Fruit fly (Drosophila melanogaster) whole organism, wandering third instar larva: Measurements from ENCODE around the gene CG32221.

Experiments used
- CrebA ChIP-seq: fragments of 200-800 bp; sonication (Bioruptor generic); optimal IDR thresholded peaks from 2 replicates; lab custom pipeline; 2016; ENCODE audit warnings: missing biosample characterization, mild to moderate bottlenecking, missing genetic modification characterization, borderline replicate concordance
- Dif ChIP-seq: fragments of 200-275, 200-300 bp; sonication (Bioruptor generic); optimal IDR thresholded peaks from 2 replicates; lab custom pipeline; 2018; ENCODE audit warnings: missing biosample characterization, missing genetic modification characterization; ENCODE audit not compliant: partially characterized antibody
- OdsH ChIP-seq: fragments of 200-800 bp; sonication (Bioruptor generic); optimal IDR thresholded peaks from 2 replicates; lab custom pipeline; 2016; ENCODE audit warnings: missing biosample characterization, mild to moderate bottlenecking, missing genetic modification characterization
- fru ChIP-seq: fragments of 200-800 bp; sonication (Bioruptor generic); optimal IDR thresholded peaks from 3 replicates; lab custom pipeline; 2016; ENCODE audit warnings: missing biosample characterization, mild to moderate bottlenecking, missing genetic modification characterization
- h ChIP-seq: fragments of 200-800 bp; sonication (Bioruptor generic); optimal IDR thresholded peaks from 3 replicates; lab custom pipeline; 2016; ENCODE audit warnings: missing biosample characterization, mild to moderate bottlenecking, missing genetic modification characterization
- rgr ChIP-seq: fragments of 200-800 bp; sonication (Bioruptor generic); optimal IDR thresholded peaks from 3 replicates; lab custom pipeline; 2016; ENCODE audit warnings: missing biosample characterization, mild to moderate bottlenecking, missing genetic modification characterization
- usp ChIP-seq: fragments of >200 bp; optimal IDR thresholded peaks from 2 replicates; lab custom pipeline; 2017; ENCODE audit warnings: missing biosample characterization, missing genetic modification characterization

DNA sequence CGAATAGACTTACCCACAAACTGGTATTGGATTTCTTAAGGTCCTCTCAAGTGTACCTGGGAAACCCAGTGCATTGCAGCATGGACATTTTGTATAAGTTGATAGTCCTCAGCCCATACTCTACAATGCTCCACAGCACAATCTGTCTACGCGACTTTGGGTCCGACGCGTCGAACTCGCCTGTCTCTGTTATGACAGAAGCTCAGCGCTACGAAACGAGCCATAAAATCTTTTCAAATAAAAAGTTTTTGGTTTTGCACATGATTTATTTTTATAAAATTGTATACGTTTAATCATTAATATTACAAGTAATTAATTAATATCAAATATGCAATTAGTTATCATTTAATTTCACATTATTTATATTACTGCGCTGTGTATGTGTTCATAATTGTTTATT is 32.8 kb downstream of the CG32221 start:
- TF ChIP-seq CrebA (GFP tag; lab: Kevin White, UChicago) (no peak), OdsH (GFP tag; lab: Kevin White, UChicago) (no peak), Dif (GFP tag; lab: Kevin White, UChicago) (no peak), fru (GFP tag; lab: Kevin White, UChicago) (no peak), rgr (GFP tag; lab: Kevin White, UChicago) (no peak), usp (no peak), h (GFP tag; lab: Kevin White, UChicago) (no peak)
